Worm (Caenorhabditis elegans) whole organism, L1 larva: Measurements from ENCODE around the gene srj-37.

Experiments used
- nhr-19 ChIP-seq: fragments of 200-800 bp; sonication (Bioruptor generic); conservative IDR thresholded peaks from 2 replicates; pipeline ENCODE4 v1.3.6; 2022; ENCODE audit warnings: missing genetic modification characterization, missing compliant biosample characterization
- unc-62 ChIP-seq: fragments of 150-350 bp; optimal IDR thresholded peaks from 2 replicates; lab custom pipeline; 2014; ENCODE audit warnings: missing biosample characterization, missing genetic modification reagents, missing genetic modification characterization

DNA sequence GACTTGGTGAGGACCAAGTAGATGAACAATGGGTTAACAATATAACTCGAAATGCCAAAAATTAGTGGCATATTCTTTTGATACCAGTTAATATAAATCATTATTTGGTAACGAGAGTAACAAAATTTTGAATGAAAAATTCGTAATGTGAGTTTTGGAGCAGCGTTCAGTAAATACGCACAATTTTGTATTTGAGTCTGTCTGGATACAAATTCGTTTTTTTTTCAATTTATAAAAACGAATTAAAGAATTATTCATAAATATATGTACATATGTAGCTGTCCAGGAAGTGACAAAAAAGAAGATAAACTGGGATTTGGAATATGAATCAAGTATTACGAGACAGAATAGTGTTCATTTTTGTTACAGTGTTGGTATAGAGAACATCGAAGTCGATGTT is 14.5 kb downstream of the srj-37 start, which contains the start of gene srj-5:
- TF ChIP-seq unc-62 = no peak
- TF ChIP-seq nhr-19 = no peak
